Fruit fly (Drosophila melanogaster) S2 (cell line): ENCODE measurements around the gene CG43248.

Source experiments
- CG8478 ChIP-seq: fragments of >200 bp; optimal IDR thresholded peaks from 2 replicates; lab custom pipeline; 2018
- CTCF ChIP-seq, 2 experiments: fragments of >200 bp; optimal IDR thresholded peaks; 2 replicates each; lab custom pipeline; 2018

Gene CG43248

dm6 chr3L:15516956-15517355, 14.3 kb downstream of the CG43248 start, which contains the start of gene CG13454:
Gene CG13454 (minus strand): TSS chr3L:15517056.
- TF ChIP-seq CTCF (optimal IDR thresholded peaks at IDR 0.05; lab: Kevin White, UChicago) (no peak), CG8478 (lab: Kevin White, UChicago) (no peak)

dm6 chr3L:15516440-15516839, 14.8 kb downstream of the CG43248 start:
- no peak for TF ChIP-seq CTCF (optimal IDR thresholded peaks at IDR 0.05; lab: Kevin White, UChicago)
- no peak for TF ChIP-seq CG8478 (lab: Kevin White, UChicago)

dm6 chr3L:15514814-15515495, 16.3 kb downstream of the CG43248 start:
- TF ChIP-seq CTCF (optimal IDR thresholded peaks at IDR 0.05; lab: Kevin White, UChicago) (no peak), CG8478 (lab: Kevin White, UChicago) (no peak)

dm6 chr3L:15514405-15514804, 16.9 kb downstream of the CG43248 start:
- TF ChIP-seq CG8478 (lab: Kevin White, UChicago) (no peak), CTCF (optimal IDR thresholded peaks at IDR 0.05; lab: Kevin White, UChicago) (no peak)

- TF ChIP-seq CG8478 (lab: Kevin White, UChicago), result no peak
- no peak for TF ChIP-seq CTCF (optimal IDR thresholded peaks at IDR 0.05; lab: Kevin White, UChicago)
Observed at dm6 chr3L:15513726-15514125, 17.5 kb downstream of the CG43248 start.

dm6 chr3L:15513264-15513663, 18.0 kb downstream of the CG43248 start:
- TF ChIP-seq CG8478 (lab: Kevin White, UChicago) (no peak), CTCF (optimal IDR thresholded peaks at IDR 0.05; lab: Kevin White, UChicago) (no peak)

- TF ChIP-seq CTCF (optimal IDR thresholded peaks at IDR 0.05; lab: Kevin White, UChicago), result no peak
- no peak for TF ChIP-seq CG8478 (lab: Kevin White, UChicago)
Observed at dm6 chr3L:15511688-15512250, 19.5 kb downstream of the CG43248 start.

dm6 chr3L:15510787-15511186, 20.5 kb downstream of the CG43248 start, which contains the start of gene MsrA:
Gene MsrA (plus strand): TSS chr3L:15511052.
- no peak for TF ChIP-seq CG8478 (lab: Kevin White, UChicago)
- no peak for TF ChIP-seq CTCF (optimal IDR thresholded peaks at IDR 0.05; lab: Kevin White, UChicago)

- TF ChIP-seq CTCF (optimal IDR thresholded peaks at IDR 0.05; lab: Kevin White, UChicago) (no peak), CG8478 (lab: Kevin White, UChicago) (no peak)
Observed at dm6 chr3L:15509398-15509797, 21.9 kb downstream of the CG43248 start, which contains the start of the genes gdl and gdl-ORF39. Gene gdl (plus strand): TSS chr3L:15509445. Gene gdl-ORF39 (plus strand): TSS chr3L:15509445.

dm6 chr3L:15508750-15509149, 22.5 kb downstream of the CG43248 start, which contains the start of gene Z600:
Gene Z600 (plus strand): TSS chr3L:15509061.
- TF ChIP-seq CTCF (optimal IDR thresholded peaks at IDR 0.05; lab: Kevin White, UChicago), result no peak
- TF ChIP-seq CG8478 (lab: Kevin White, UChicago), result no peak

- no peak for TF ChIP-seq CTCF (optimal IDR thresholded peaks at IDR 0.05; lab: Kevin White, UChicago)
- TF ChIP-seq CG8478 (lab: Kevin White, UChicago), result no peak
Observed at dm6 chr3L:15508233-15508632, 23.0 kb downstream of the CG43248 start, which contains the start of gene CG7841. Gene CG7841 (minus strand): TSS chr3L:15508252.

dm6 chr3L:15507148-15507896, 24.0 kb downstream of the CG43248 start:
- TF ChIP-seq CTCF (optimal IDR thresholded peaks at IDR 0.05; lab: Kevin White, UChicago), result no peak
- TF ChIP-seq CG8478 (lab: Kevin White, UChicago), result no peak

- TF ChIP-seq CG8478 (lab: Kevin White, UChicago) (no peak), CTCF (optimal IDR thresholded peaks at IDR 0.05; lab: Kevin White, UChicago) (no peak)
Observed at dm6 chr3L:15506174-15506926, 24.9 kb downstream of the CG43248 start.

- TF ChIP-seq CG8478 (lab: Kevin White, UChicago) (no peak), CTCF (optimal IDR thresholded peaks at IDR 0.05; lab: Kevin White, UChicago) (no peak)
Observed at dm6 chr3L:15504687-15505086, 26.6 kb downstream of the CG43248 start, which contains the start of gene CG7857. Gene CG7857 (minus strand): TSS chr3L:15504894.
